Worm (Caenorhabditis elegans) whole organism, L2 larva: ENCODE measurements around the gene srd-47.

Source experiments
- alr-1 ChIP-seq: fragments of 150-350 bp; optimal IDR thresholded peaks from 2 replicates; lab custom pipeline; 2014; ENCODE audit warnings: missing biosample characterization, missing genetic modification characterization
- ama-1 ChIP-seq: fragments of 150-350 bp; optimal IDR thresholded peaks from 2 replicates; lab custom pipeline; 2018; ENCODE audit warnings: inconsistent platforms
- ceh-82 ChIP-seq: fragments of 150-350 bp; optimal IDR thresholded peaks from 2 replicates; lab custom pipeline; 2014; ENCODE audit warnings: missing biosample characterization, missing genetic modification characterization
- elt-3 ChIP-seq: sonication (generic microtip); optimal IDR thresholded peaks from 2 replicates; lab custom pipeline; 2017; ENCODE audit warnings: missing biosample characterization, missing genetic modification characterization
- lin-13 ChIP-seq: fragments of 150-350 bp; optimal IDR thresholded peaks from 2 replicates; lab custom pipeline; 2014; ENCODE audit warnings: missing biosample characterization, missing genetic modification reagents, missing genetic modification characterization
- lin-39 ChIP-seq: fragments of 150-350 bp; optimal IDR thresholded peaks from 2 replicates; lab custom pipeline; 2014; ENCODE audit warnings: missing biosample characterization, missing genetic modification reagents, missing genetic modification characterization
- nhr-12 ChIP-seq: fragments of 150-350 bp; optimal IDR thresholded peaks from 2 replicates; lab custom pipeline; 2014; ENCODE audit warnings: missing biosample characterization, missing genetic modification characterization
- nhr-237 ChIP-seq: fragments of 150-350 bp; optimal IDR thresholded peaks from 2 replicates; lab custom pipeline; 2014; ENCODE audit warnings: missing biosample characterization, missing genetic modification characterization
- nhr-6 ChIP-seq: fragments of 150-350 bp; optimal IDR thresholded peaks from 2 replicates; lab custom pipeline; 2014; ENCODE audit warnings: missing biosample characterization, missing genetic modification characterization
- unc-55 ChIP-seq: fragments of 150-350 bp; sonication (generic microtip); optimal IDR thresholded peaks from 3 replicates; lab custom pipeline; 2014; ENCODE audit warnings: missing biosample characterization, missing genetic modification reagents, missing genetic modification characterization
- unc-62 ChIP-seq: fragments of 150-350 bp; optimal IDR thresholded peaks from 2 replicates; lab custom pipeline; 2014; ENCODE audit warnings: missing biosample characterization, missing genetic modification reagents, missing genetic modification characterization
- ztf-11 ChIP-seq: sonication (generic microtip); optimal IDR thresholded peaks from 2 replicates; lab custom pipeline; 2017; ENCODE audit warnings: missing biosample characterization, missing genetic modification characterization

- TF ChIP-seq lin-13 (GFP tag; lab: Kevin White, UChicago) (no peak), ama-1 (no peak), ceh-82 (tag; lab: Kevin White, UChicago) (no peak), ztf-11 (no peak), unc-55 (GFP tag; lab: Kevin White, UChicago) (no peak), nhr-237 (tag; lab: Kevin White, UChicago) (no peak), nhr-6 (tag; lab: Kevin White, UChicago) (no peak), lin-39 (tag; lab: Kevin White, UChicago) (no peak), alr-1 (tag; lab: Kevin White, UChicago) (no peak), elt-3 (tag; lab: Kevin White, UChicago) (no peak), nhr-12 (tag; lab: Kevin White, UChicago) (no peak), unc-62 (GFP tag; lab: Kevin White, UChicago) (no peak)
Measured at ce11 chrX:12378293-12378692, 44.9 kb downstream of the srd-47 start, which contains the start of gene glb-13.
